Fruit fly (Drosophila melanogaster) whole organism, adult: ENCODE results near the gene CG1835.

Experiments
- CG11617 ChIP-seq: fragments of 200-800 bp; sonication (Bioruptor generic); optimal IDR thresholded peaks from 2 replicates; lab custom pipeline; 2017; ENCODE audit warnings: mild to moderate bottlenecking, missing biosample characterization, missing genetic modification reagents, missing genetic modification characterization
- CG12768 ChIP-seq: fragments of 200-800 bp; sonication (Bioruptor generic); optimal IDR thresholded peaks from 2 replicates; lab custom pipeline; 2017; ENCODE audit warnings: missing biosample characterization, missing genetic modification characterization, mild to moderate bottlenecking, moderate library complexity, missing genetic modification reagents
- CG14711 ChIP-seq: fragments of 200-800 bp; sonication (Bioruptor generic); optimal IDR thresholded peaks from 2 replicates; lab custom pipeline; 2018; ENCODE audit warnings: missing biosample characterization, mild to moderate bottlenecking, missing genetic modification characterization, moderate library complexity
- CG1620 ChIP-seq: fragments of 200-800 bp; sonication (Bioruptor generic); optimal IDR thresholded peaks from 2 replicates; lab custom pipeline; 2016; ENCODE audit warnings: missing biosample characterization, missing genetic modification characterization
- CG33017 ChIP-seq: fragments of 200-800 bp; sonication (Bioruptor generic); optimal IDR thresholded peaks from 2 replicates; lab custom pipeline; 2018; ENCODE audit warnings: missing biosample characterization, mild to moderate bottlenecking, missing genetic modification characterization, moderate library complexity
- CG5204 ChIP-seq: fragments of 200-800 bp; sonication (Bioruptor generic); optimal IDR thresholded peaks from 2 replicates; lab custom pipeline; 2016; ENCODE audit warnings: missing biosample characterization, missing genetic modification characterization
- CG7045 ChIP-seq: fragments of 200-800 bp; sonication (Bioruptor generic); optimal IDR thresholded peaks from 2 replicates; lab custom pipeline; 2017; ENCODE audit warnings: missing biosample characterization, mild to moderate bottlenecking, missing genetic modification characterization
- CG7101 ChIP-seq: fragments of 200-800 bp; sonication (Bioruptor generic); optimal IDR thresholded peaks from 2 replicates; lab custom pipeline; 2018; ENCODE audit warnings: missing biosample characterization, mild to moderate bottlenecking, missing genetic modification characterization, moderate library complexity
- Clk ChIP-seq: fragments of 200-800 bp; sonication (Bioruptor generic); optimal IDR thresholded peaks from 2 replicates; lab custom pipeline; 2017; ENCODE audit warnings: missing biosample characterization, missing genetic modification characterization
- Crg-1 ChIP-seq: fragments of 200-800 bp; sonication (Bioruptor generic); optimal IDR thresholded peaks from 2 replicates; lab custom pipeline; 2016; ENCODE audit warnings: missing biosample characterization, missing genetic modification characterization
- Hr96 ChIP-seq: fragments of 200-800 bp; sonication (Bioruptor generic); optimal IDR thresholded peaks from 2 replicates; lab custom pipeline; 2016; ENCODE audit warnings: missing biosample characterization, missing genetic modification characterization
- Mnt ChIP-seq: fragments of 200-800 bp; sonication (Bioruptor generic); optimal IDR thresholded peaks from 2 replicates; lab custom pipeline; 2016; ENCODE audit warnings: missing biosample characterization, mild to moderate bottlenecking, missing genetic modification characterization
- bab1 ChIP-seq: fragments of 200-800 bp; sonication (Bioruptor generic); optimal IDR thresholded peaks from 3 replicates; lab custom pipeline; 2019; ENCODE audit warnings: missing biosample characterization, mild to moderate bottlenecking, missing genetic modification characterization, moderate library complexity
- cic ChIP-seq: fragments of 200-800 bp; sonication (Bioruptor generic); optimal IDR thresholded peaks from 2 replicates; lab custom pipeline; 2017; ENCODE audit warnings: missing biosample characterization, mild to moderate bottlenecking, missing genetic modification characterization, moderate library complexity
- cnc ChIP-seq, 2 experiments: fragments of >200 bp; optimal IDR thresholded peaks; 2 replicates each; lab custom pipeline; 2017
- kay ChIP-seq: fragments of 200-800 bp; sonication (Bioruptor generic); peaks from one replicate; lab custom pipeline; 2016; ENCODE audit warnings: missing biosample characterization, missing genetic modification characterization, borderline replicate concordance
- ovo ChIP-seq: fragments of 200-800 bp; sonication (Bioruptor generic); optimal IDR thresholded peaks from 2 replicates; lab custom pipeline; 2016; ENCODE audit warnings: missing biosample characterization, missing genetic modification characterization
- pad ChIP-seq: fragments of 200-800 bp; sonication (Bioruptor generic); optimal IDR thresholded peaks from 3 replicates; lab custom pipeline; 2017; ENCODE audit warnings: missing biosample characterization, missing genetic modification characterization, mild to moderate bottlenecking, moderate library complexity, missing genetic modification reagents
- tj ChIP-seq: fragments of 200-800 bp; sonication (Bioruptor generic); optimal IDR thresholded peaks from 3 replicates; lab custom pipeline; 2017; ENCODE audit warnings: missing biosample characterization, mild to moderate bottlenecking, missing genetic modification characterization, moderate library complexity
- toe ChIP-seq: fragments of 200-800 bp; sonication (Bioruptor generic); optimal IDR thresholded peaks from 2 replicates; lab custom pipeline; 2016; ENCODE audit warnings: missing biosample characterization, missing genetic modification characterization

Gene CG1835

DNA sequence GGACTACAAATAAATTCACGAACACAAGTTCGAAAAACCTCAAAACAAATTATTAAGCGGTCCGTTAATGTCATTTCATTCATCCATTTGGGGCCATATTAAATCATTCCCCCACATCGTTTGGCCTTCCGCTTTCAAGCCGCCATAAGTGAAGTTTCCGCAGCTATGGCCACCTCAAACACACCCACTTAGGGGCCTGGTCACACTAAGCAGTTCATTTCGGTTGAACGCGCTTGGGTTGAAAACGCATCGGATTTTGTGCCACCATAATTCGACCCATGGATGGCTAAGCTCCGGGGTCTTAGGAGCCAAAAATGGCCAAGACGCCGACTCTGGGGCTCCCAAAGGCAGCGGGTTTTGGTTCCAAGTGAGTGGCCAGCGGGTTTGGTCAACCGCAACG is 23.7 kb upstream of the CG1835 start:
- no peak for TF ChIP-seq Mnt (GFP tag; lab: Kevin White, UChicago)
- TF ChIP-seq CG11617 (GFP tag; lab: Kevin White, UChicago) = no peak
- no peak for TF ChIP-seq CG14711 (tag; lab: Kevin White, UChicago)
- TF ChIP-seq CG12768 (GFP tag; lab: Kevin White, UChicago) = no peak
- no peak for TF ChIP-seq Hr96 (GFP tag; lab: Kevin White, UChicago)
- TF ChIP-seq pad (GFP tag; lab: Kevin White, UChicago) = no peak

DNA sequence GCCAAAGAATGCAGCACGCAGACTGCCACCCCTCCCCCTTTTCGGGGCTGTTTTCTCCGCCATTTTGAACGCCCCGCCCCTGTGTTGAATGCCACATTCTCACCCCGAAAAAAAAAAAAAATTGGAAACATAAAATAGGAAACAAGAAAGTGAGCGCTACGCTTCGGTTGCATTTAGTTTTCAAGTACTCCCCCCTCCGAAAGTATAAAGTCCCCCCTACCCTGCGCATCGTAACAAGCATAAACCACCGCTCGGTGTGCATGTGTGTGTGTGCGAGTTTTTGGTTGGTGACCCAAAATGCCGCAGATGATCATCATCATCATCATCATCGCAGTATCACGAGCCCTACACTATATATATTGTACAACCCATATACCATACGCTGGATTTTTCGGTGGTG is 18.3 kb upstream of the CG1835 start:
- TF ChIP-seq bab1 (GFP tag; lab: Kevin White, UChicago) (no peak), pad (GFP tag; lab: Kevin White, UChicago) (no peak), kay (no peak), CG5204 (GFP tag; lab: Kevin White, UChicago) (no peak), CG1620 (GFP tag; lab: Kevin White, UChicago) (no peak), Hr96 (GFP tag; lab: Kevin White, UChicago) (no peak), tj (GFP tag; lab: Kevin White, UChicago) (no peak), cic (GFP tag; lab: Kevin White, UChicago) (no peak), ovo (GFP tag; lab: Kevin White, UChicago) (no peak), toe (GFP tag; lab: Kevin White, UChicago) (no peak), CG12768 (GFP tag; lab: Kevin White, UChicago) (no peak), Clk (GFP tag; lab: Kevin White, UChicago) (no peak), CG11617 (GFP tag; lab: Kevin White, UChicago) (no peak), CG7045 (GFP tag; lab: Kevin White, UChicago) (no peak), Mnt (GFP tag; lab: Kevin White, UChicago) (no peak), CG14711 (tag; lab: Kevin White, UChicago) (no peak), CG33017 (no peak)

- no peak for TF ChIP-seq cic (GFP tag; lab: Kevin White, UChicago)
- TF ChIP-seq CG7045 (GFP tag; lab: Kevin White, UChicago) = no peak
- TF ChIP-seq CG1620 (GFP tag; lab: Kevin White, UChicago) = no peak
Measured at dm6 chrX:20643964-20644363, 17.8 kb upstream of the CG1835 start.

- no peak for TF ChIP-seq Crg-1 (GFP tag; lab: Kevin White, UChicago)
- no peak for TF ChIP-seq pad (GFP tag; lab: Kevin White, UChicago)
- no peak for TF ChIP-seq CG11617 (GFP tag; lab: Kevin White, UChicago)
- TF ChIP-seq tj (GFP tag; lab: Kevin White, UChicago) = no peak
- TF ChIP-seq CG33017 = no peak
- TF ChIP-seq toe (GFP tag; lab: Kevin White, UChicago) = no peak
- no peak for TF ChIP-seq ovo (GFP tag; lab: Kevin White, UChicago)
- no peak for TF ChIP-seq Mnt (GFP tag; lab: Kevin White, UChicago)
- TF ChIP-seq cnc (optimal IDR thresholded peaks at IDR 0.05; lab: Kevin White, UChicago) = no peak
- no peak for TF ChIP-seq CG5204 (GFP tag; lab: Kevin White, UChicago)
- no peak for TF ChIP-seq Clk (GFP tag; lab: Kevin White, UChicago)
- no peak for TF ChIP-seq kay
- TF ChIP-seq CG14711 (tag; lab: Kevin White, UChicago) = no peak
- no peak for TF ChIP-seq CG1620 (GFP tag; lab: Kevin White, UChicago)
Measured at dm6 chrX:20646223-20646622, 15.5 kb upstream of the CG1835 start.

DNA sequence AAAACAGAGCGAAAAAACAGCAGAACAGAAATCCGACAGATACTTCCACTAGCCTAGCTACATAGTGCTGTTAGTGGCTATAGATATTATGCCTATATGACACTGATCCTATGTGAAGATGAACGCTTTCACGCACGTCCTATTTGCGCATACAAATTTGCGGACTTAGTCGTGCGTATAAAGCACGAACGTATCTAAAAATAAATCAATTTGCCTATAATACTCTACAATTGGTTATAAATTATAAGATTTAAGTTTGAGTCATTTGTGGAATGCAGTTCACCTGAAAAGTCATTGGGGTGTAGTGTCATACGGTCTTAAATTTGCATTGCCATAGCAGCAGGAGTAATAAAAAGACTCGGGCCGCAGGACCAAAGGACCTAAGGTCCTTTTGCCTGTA is 9.4 kb upstream of the CG1835 start:
- TF ChIP-seq CG5204 (GFP tag; lab: Kevin White, UChicago) = no peak
- TF ChIP-seq Mnt (GFP tag; lab: Kevin White, UChicago) = no peak
- no peak for TF ChIP-seq kay
- TF ChIP-seq CG14711 (tag; lab: Kevin White, UChicago) = no peak
- TF ChIP-seq CG11617 (GFP tag; lab: Kevin White, UChicago) = no peak
- no peak for TF ChIP-seq CG12768 (GFP tag; lab: Kevin White, UChicago)
- TF ChIP-seq cnc (optimal IDR thresholded peaks at IDR 0.05; lab: Kevin White, UChicago) = no peak
- TF ChIP-seq ovo (GFP tag; lab: Kevin White, UChicago) = no peak
- TF ChIP-seq CG33017 = no peak

DNA sequence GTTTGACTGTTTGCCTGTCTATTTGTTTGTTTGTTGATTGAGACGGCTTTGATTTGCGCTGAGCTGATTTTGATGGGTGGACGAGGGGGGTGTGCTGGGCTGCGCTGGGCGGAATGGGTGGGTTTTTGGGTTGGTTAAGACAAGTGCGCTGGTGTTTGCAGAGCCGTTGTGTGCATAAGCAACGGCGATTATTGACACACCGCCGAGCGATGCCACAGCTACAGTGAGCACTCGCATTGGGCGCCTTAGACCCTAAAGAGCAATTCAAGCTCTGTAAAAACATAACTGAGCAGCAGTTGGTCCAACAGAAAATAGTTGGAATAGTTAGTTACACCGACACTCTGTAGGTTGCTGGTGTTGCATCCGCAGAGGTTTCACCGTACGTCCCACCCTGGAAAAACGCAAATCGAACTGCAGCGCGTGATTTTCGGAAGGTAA is 6.7 kb upstream of the CG1835 start:
- TF ChIP-seq CG14711 (tag; lab: Kevin White, UChicago) (peak; percentile 18), CG7101 (tag; lab: Kevin White, UChicago) (peak; percentile 13), CG33017 (no peak), bab1 (GFP tag; lab: Kevin White, UChicago) (peak; percentile 2), kay (no peak)

DNA sequence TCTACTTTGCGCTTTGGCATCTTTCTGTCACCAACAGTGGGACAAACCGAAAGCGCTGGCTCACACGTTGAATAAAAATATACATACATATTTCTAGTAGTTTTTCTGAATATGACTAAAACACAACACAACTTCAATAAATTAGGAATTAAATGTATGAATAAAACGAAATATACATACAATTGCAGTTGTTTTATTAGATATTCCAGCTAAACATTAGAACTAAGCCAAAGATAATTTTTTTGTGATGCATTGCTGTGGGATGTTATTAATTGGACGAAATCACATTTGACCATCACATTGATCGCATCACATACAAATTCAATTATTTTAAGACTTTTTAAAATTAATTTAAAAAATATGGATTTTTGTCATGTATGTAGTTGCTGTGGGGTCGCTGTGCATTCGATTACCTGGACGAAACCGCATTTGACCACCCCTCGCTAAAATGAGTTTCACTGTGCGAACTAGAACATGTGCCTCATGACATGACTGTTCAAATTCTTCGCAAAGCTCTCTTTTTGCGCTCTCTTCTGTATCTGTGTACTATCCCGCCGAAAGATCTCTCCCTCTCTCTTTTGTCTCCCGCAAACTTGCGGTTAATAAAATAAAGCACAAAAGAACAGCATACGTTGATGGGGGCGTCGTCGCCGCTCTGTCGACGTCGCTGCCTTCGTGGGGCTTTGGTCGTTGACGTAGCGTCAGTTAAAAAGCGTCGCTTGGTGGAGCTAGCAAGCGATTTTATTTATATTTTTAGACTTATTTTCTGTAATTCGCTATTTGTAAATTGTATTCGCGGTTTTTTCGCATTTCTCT is 5.0 kb upstream of the CG1835 start, which contains the start of gene Cyp6v1:
Gene Cyp6v1, plus strand, starts transcription at position 588 of the 816 bp plus-strand sequence.
- peak; percentile 60 for TF ChIP-seq Hr96 (GFP tag; lab: Kevin White, UChicago)
- TF ChIP-seq toe (GFP tag; lab: Kevin White, UChicago) = peak; percentile 63
- peak; percentile 62 for TF ChIP-seq CG7045 (GFP tag; lab: Kevin White, UChicago)
- peak; percentile 25 for TF ChIP-seq Crg-1 (GFP tag; lab: Kevin White, UChicago)
- peak; percentile 41 for TF ChIP-seq CG14711 (tag; lab: Kevin White, UChicago)
- peak; percentile 85 for TF ChIP-seq kay
- peak; percentile 85 for TF ChIP-seq CG11617 (GFP tag; lab: Kevin White, UChicago)
- TF ChIP-seq CG5204 (GFP tag; lab: Kevin White, UChicago) = peak; percentile 53
- TF ChIP-seq CG1620 (GFP tag; lab: Kevin White, UChicago) = peak; percentile 39
- TF ChIP-seq Clk (GFP tag; lab: Kevin White, UChicago) = peak; percentile 44
- TF ChIP-seq Mnt (GFP tag; lab: Kevin White, UChicago) = peak; percentile 51
- no peak for TF ChIP-seq cic (GFP tag; lab: Kevin White, UChicago)
- peak; percentile 57 for TF ChIP-seq tj (GFP tag; lab: Kevin White, UChicago)
- TF ChIP-seq pad (GFP tag; lab: Kevin White, UChicago) = peak; percentile 72
- peak; percentile 85 to 87 for TF ChIP-seq cnc (optimal IDR thresholded peaks at IDR 0.05; lab: Kevin White, UChicago)
- no peak for TF ChIP-seq CG33017
- peak; percentile 43 for TF ChIP-seq CG12768 (GFP tag; lab: Kevin White, UChicago)
- TF ChIP-seq bab1 (GFP tag; lab: Kevin White, UChicago) = peak; percentile 28
- TF ChIP-seq CG7101 (tag; lab: Kevin White, UChicago) = peak; percentile 57
- TF ChIP-seq ovo (GFP tag; lab: Kevin White, UChicago) = peak; percentile 59
